Worm (Caenorhabditis elegans) whole organism, L4 larva: ENCODE measurements around the gene T14G8.4.
A peak's percentile ranks its signal among the peaks of the same experiment; 100 is the strongest.

ENCODE experiments used
- F37D6.2 ChIP-seq: sonication (generic microtip); optimal IDR thresholded peaks from 2 replicates; lab custom pipeline; 2016; ENCODE audit warnings: mild to moderate bottlenecking, missing genetic modification characterization, missing compliant biosample characterization
- Y75B8A.6 ChIP-seq: fragments of 200-800 bp; sonication (Bioruptor generic); IDR thresholded peaks from 2 replicates; pipeline ENCODE4 v1.3.6; 2022; ENCODE audit warnings: missing genetic modification reagents, missing genetic modification characterization, missing compliant biosample characterization
- aha-1 ChIP-seq: fragments of 150-350 bp; peaks from one replicate; lab custom pipeline; 2014; ENCODE audit warnings: missing biosample characterization, missing genetic modification characterization
- ama-1 ChIP-seq: fragments of 150-350 bp; optimal IDR thresholded peaks from 2 replicates; lab custom pipeline; 2014; ENCODE audit warnings: inconsistent platforms, mixed read lengths
- ceh-82 ChIP-seq: sonication (generic microtip); optimal IDR thresholded peaks from 2 replicates; lab custom pipeline; 2017; ENCODE audit warnings: missing biosample characterization, missing genetic modification characterization
- daf-16 ChIP-seq, 3 experiments: sonication (generic microtip); optimal IDR thresholded peaks; 2 replicates each; lab custom pipeline; 2016 to 2017; ENCODE audit warnings: missing genetic modification characterization in 3 of 3, missing genetic modification reagents in 3 of 3, mild to moderate bottlenecking in 2 of 3, missing compliant biosample characterization in 2 of 3, missing biosample characterization in 1 of 3, moderate library complexity in 1 of 3
- dmd-6 ChIP-seq: fragments of 200-800 bp; sonication (Bioruptor generic); IDR thresholded peaks from 2 replicates; pipeline ENCODE4 v1.3.6; 2022; ENCODE audit warnings: missing genetic modification reagents, missing genetic modification characterization, missing compliant biosample characterization
- egl-43 ChIP-seq: fragments of 200-800 bp; sonication (Bioruptor generic); IDR thresholded peaks from 2 replicates; pipeline ENCODE4 v1.3.6; 2022; ENCODE audit warnings: missing genetic modification reagents, missing genetic modification characterization, missing compliant biosample characterization
- gei-8 ChIP-seq: fragments of 200-800 bp; sonication (Bioruptor generic); optimal IDR thresholded peaks from 2 replicates; lab custom pipeline; 2018; ENCODE audit warnings: mild to moderate bottlenecking, missing genetic modification characterization, missing compliant biosample characterization
- hif-1 ChIP-seq, 2 experiments: sonication (generic microtip); optimal IDR thresholded peaks; 2 replicates each; lab custom pipeline; 2016 to 2017; ENCODE audit warnings: missing compliant biosample characterization in 2 of 2, missing genetic modification characterization in 2 of 2, missing genetic modification reagents in 2 of 2, missing genotype in 2 of 2, mild to moderate bottlenecking in 1 of 2
- hlh-11 ChIP-seq: fragments of 200-800 bp; sonication (Bioruptor generic); optimal IDR thresholded peaks from 2 replicates; lab custom pipeline; 2018; ENCODE audit warnings: mild to moderate bottlenecking, missing genetic modification characterization, missing compliant biosample characterization
- hlh-30 ChIP-seq: sonication (generic microtip); optimal IDR thresholded peaks from 2 replicates; lab custom pipeline; 2017; ENCODE audit warnings: antibody characterized with exemption, mild to moderate bottlenecking, missing genetic modification characterization, missing compliant biosample characterization; ENCODE audit not compliant: insufficient read depth
- hmg-1.1 ChIP-seq: fragments of 200-800 bp; sonication (Bioruptor generic); IDR thresholded peaks from 2 replicates; pipeline ENCODE4 v1.3.6; 2022; ENCODE audit warnings: missing genetic modification reagents, missing genetic modification characterization, missing compliant biosample characterization
- lim-7 ChIP-seq: fragments of 200-800 bp; sonication (Bioruptor generic); IDR thresholded peaks from 2 replicates; pipeline ENCODE4 v1.3.6; 2022; ENCODE audit warnings: missing genetic modification characterization, missing compliant biosample characterization
- lin-39 ChIP-seq: fragments of 150-350 bp; optimal IDR thresholded peaks from 2 replicates; lab custom pipeline; 2014; ENCODE audit warnings: missing biosample characterization, missing genetic modification reagents, missing genetic modification characterization
- lsy-2 ChIP-seq, 2 experiments: fragments of 150-350 bp in 1 of 2; sonication (generic microtip) in 1 of 2; optimal IDR thresholded peaks; 2 replicates each; lab custom pipeline; 2014 to 2017; ENCODE audit warnings: missing biosample characterization in 2 of 2, missing genetic modification characterization in 2 of 2
- madf-9 ChIP-seq: fragments of 200-800 bp; sonication (Bioruptor generic); conservative IDR thresholded peaks from 2 replicates; pipeline ENCODE4 v1.3.6; 2022; ENCODE audit warnings: missing genetic modification reagents, missing genetic modification characterization, missing compliant biosample characterization
- mdl-1 ChIP-seq, 2 experiments: fragments of 150-350 bp in 1 of 2; sonication (generic microtip) in 1 of 2; optimal IDR thresholded peaks; 2 replicates each; lab custom pipeline; 2014 to 2017; ENCODE audit warnings: missing biosample characterization in 2 of 2, missing genetic modification characterization in 2 of 2
- mes-2 ChIP-seq: sonication (generic microtip); optimal IDR thresholded peaks from 2 replicates; lab custom pipeline; 2016; ENCODE audit warnings: missing genotype, mild to moderate bottlenecking, missing genetic modification characterization, missing compliant biosample characterization; ENCODE audit not compliant: poor library complexity, severe bottlenecking
- mxl-3 ChIP-seq: fragments of 200-800 bp; sonication (Bioruptor generic); optimal IDR thresholded peaks from 2 replicates; lab custom pipeline; 2018; ENCODE audit warnings: mild to moderate bottlenecking, missing genetic modification characterization, missing compliant biosample characterization
- nhr-11 ChIP-seq: fragments of 150-350 bp; optimal IDR thresholded peaks from 2 replicates; lab custom pipeline; 2014; ENCODE audit warnings: missing biosample characterization, missing genetic modification characterization
- nhr-25 ChIP-seq: sonication (generic microtip); optimal IDR thresholded peaks from 2 replicates; lab custom pipeline; 2017; ENCODE audit warnings: missing genetic modification characterization, mild to moderate bottlenecking, missing compliant biosample characterization, antibody characterized with exemption, moderate library complexity, borderline replicate concordance; ENCODE audit not compliant: insufficient read depth
- php-3 ChIP-seq: fragments of 200-800 bp; sonication (Bioruptor generic); IDR thresholded peaks from 2 replicates; pipeline ENCODE4 v1.3.6; 2022; ENCODE audit warnings: missing genetic modification reagents, missing genetic modification characterization, missing compliant biosample characterization
- pqm-1 ChIP-seq: sonication (generic microtip); optimal IDR thresholded peaks from 2 replicates; lab custom pipeline; 2017; ENCODE audit warnings: missing biosample characterization, missing genetic modification characterization
- skn-1 ChIP-seq: fragments of 150-350 bp; optimal IDR thresholded peaks from 2 replicates; lab custom pipeline; 2014; ENCODE audit warnings: missing biosample characterization, missing genetic modification characterization
- snpc-1.2 ChIP-seq: fragments of 200-800 bp; sonication (Bioruptor generic); IDR thresholded peaks from 2 replicates; pipeline ENCODE4 v1.3.6; 2022; ENCODE audit warnings: missing genetic modification reagents, missing genetic modification characterization, missing compliant biosample characterization
- unc-39 ChIP-seq: sonication (generic microtip); optimal IDR thresholded peaks from 2 replicates; lab custom pipeline; 2017; ENCODE audit warnings: missing biosample characterization, missing genetic modification characterization
- unc-62 ChIP-seq, 3 experiments: fragments of 150-350 bp in 1 of 3; sonication (generic microtip); optimal IDR thresholded peaks in 2 of 3; peaks in 1 of 3; 1 replicate in 1 of 3; 2 replicates in 2 of 3; lab custom pipeline; 2014 to 2017; ENCODE audit warnings: missing biosample characterization in 3 of 3, missing genetic modification characterization in 3 of 3, missing genetic modification reagents in 3 of 3, missing genotype in 1 of 3
- vab-7 ChIP-seq: fragments of 200-800 bp; sonication (Bioruptor generic); IDR thresholded peaks from 2 replicates; pipeline ENCODE4 v1.3.6; 2022; ENCODE audit warnings: missing genetic modification reagents, missing genetic modification characterization, missing compliant biosample characterization
- zag-1 ChIP-seq: fragments of 150-350 bp; optimal IDR thresholded peaks from 2 replicates; lab custom pipeline; 2014; ENCODE audit warnings: missing biosample characterization, missing genetic modification characterization
- zfp-2 ChIP-seq: sonication (generic microtip); optimal IDR thresholded peaks from 2 replicates; lab custom pipeline; 2016; ENCODE audit warnings: mild to moderate bottlenecking, missing genetic modification characterization, missing compliant biosample characterization
- zfp-3 ChIP-seq: fragments of 200-800 bp; sonication (Bioruptor generic); conservative IDR thresholded peaks from 2 replicates; pipeline ENCODE4 v1.3.6; 2022; ENCODE audit warnings: missing genetic modification reagents, missing genetic modification characterization, missing compliant biosample characterization

T14G8.4 gene

ce11 chrX:12876795-12877530, 13.3 kb upstream of the T14G8.4 start, which contains the start of gene bcat-1 (continued):
- TF ChIP-seq gei-8 (GFP tag; lab: Kevin White, UChicago) (peak; percentile 49), zag-1 (tag; lab: Kevin White, UChicago) (no peak), lim-7 (no peak), vab-7 (GFP tag; lab: Robert Waterston, UW) (peak; percentile 51; the same call in 1 of the 2 replicates), hmg-1.1 (GFP tag; lab: Robert Waterston, UW) (peak; percentile 68; the same call in 1 of the 2 replicates), hif-1 (tag; optimal IDR thresholded peaks at IDR 0.05; lab: Kevin White, UChicago) (peak in 1 of 2 experiments; percentile 72), lsy-2 (tag; optimal IDR thresholded peaks at IDR 0.05; lab: Kevin White, UChicago) (peak; percentile 21 to 52), zfp-2 (tag; lab: Kevin White, UChicago) (no peak), mes-2 (tag; lab: Kevin White, UChicago) (peak; percentile 59), unc-62 (GFP tag; optimal IDR thresholded peaks at IDR 0.05 in 1 of 2; lab: Kevin White, UChicago) (peak in 1 of 2 experiments; percentile 51), unc-62 (tag; optimal IDR thresholded peaks at IDR 0.05; lab: Kevin White, UChicago) (no peak), hlh-30 (tag; lab: Kevin White, UChicago) (peak; percentile 91), F37D6.2 (tag; lab: Kevin White, UChicago) (peak; percentile 45)

ce11 chrX:12875649-12876048, 12.0 kb upstream of the T14G8.4 start:
- peak; percentile 44 for TF ChIP-seq dmd-6 (GFP tag; lab: Robert Waterston, UW)
- TF ChIP-seq mdl-1 (tag; optimal IDR thresholded peaks at IDR 0.05; lab: Kevin White, UChicago) = peak in 1 of 2 experiments; percentile 54
- peak; percentile 8 for TF ChIP-seq pqm-1
- TF ChIP-seq php-3 (GFP tag; lab: Robert Waterston, UW) = 0 out of 2 replicates have a peak, but pooled peaks have one; percentile 37
- TF ChIP-seq madf-9 (GFP tag; lab: Robert Waterston, UW) = no peak
- no peak for TF ChIP-seq Y75B8A.6 (GFP tag; lab: Robert Waterston, UW)
- no peak for TF ChIP-seq unc-39
- no peak for TF ChIP-seq ama-1
- peak; percentile 9 for TF ChIP-seq mxl-3
- no peak for TF ChIP-seq lim-7
- TF ChIP-seq skn-1 (tag; lab: Kevin White, UChicago) = no peak
- TF ChIP-seq unc-62 (GFP tag; optimal IDR thresholded peaks at IDR 0.05 in 1 of 2; lab: Kevin White, UChicago) = peak in 1 of 2 experiments; percentile 71
- no peak for TF ChIP-seq unc-62 (tag; optimal IDR thresholded peaks at IDR 0.05; lab: Kevin White, UChicago)
- TF ChIP-seq daf-16 (GFP tag; optimal IDR thresholded peaks at IDR 0.05; lab: Kevin White, UChicago) = no peak
- TF ChIP-seq daf-16 (tag; optimal IDR thresholded peaks at IDR 0.05; lab: Kevin White, UChicago) = peak; percentile 33
- TF ChIP-seq aha-1 (tag; lab: Kevin White, UChicago) = peak; percentile 78
- TF ChIP-seq hlh-11 (tag; lab: Kevin White, UChicago) = peak; percentile 40
- peak; percentile 87 for TF ChIP-seq hlh-30 (tag; lab: Kevin White, UChicago)
- peak in 1 of 2 experiments; percentile 33 for TF ChIP-seq hif-1 (tag; optimal IDR thresholded peaks at IDR 0.05; lab: Kevin White, UChicago)
- TF ChIP-seq nhr-25 (tag; lab: Kevin White, UChicago) = no peak

- TF ChIP-seq nhr-11 (tag; lab: Kevin White, UChicago) (no peak), zag-1 (tag; lab: Kevin White, UChicago) (no peak), zfp-3 (GFP tag; lab: Robert Waterston, UW) (no peak), ceh-82 (no peak), hmg-1.1 (GFP tag; lab: Robert Waterston, UW) (no peak), egl-43 (GFP tag; lab: Robert Waterston, UW) (no peak), lin-39 (tag; lab: Kevin White, UChicago) (no peak), snpc-1.2 (GFP tag; lab: Robert Waterston, UW) (no peak), dmd-6 (GFP tag; lab: Robert Waterston, UW) (peak; percentile 33; the same call in 1 of the 2 replicates), php-3 (GFP tag; lab: Robert Waterston, UW) (no peak), pqm-1 (peak; percentile 12), mes-2 (tag; lab: Kevin White, UChicago) (no peak), mxl-3 (peak; percentile 17)
Measured at ce11 chrX:12874798-12875342, 11.2 kb upstream of the T14G8.4 start.
